Fruit fly (Drosophila melanogaster): ENCODE results near the gene Hel89B.

Hel89B gene

DNA sequence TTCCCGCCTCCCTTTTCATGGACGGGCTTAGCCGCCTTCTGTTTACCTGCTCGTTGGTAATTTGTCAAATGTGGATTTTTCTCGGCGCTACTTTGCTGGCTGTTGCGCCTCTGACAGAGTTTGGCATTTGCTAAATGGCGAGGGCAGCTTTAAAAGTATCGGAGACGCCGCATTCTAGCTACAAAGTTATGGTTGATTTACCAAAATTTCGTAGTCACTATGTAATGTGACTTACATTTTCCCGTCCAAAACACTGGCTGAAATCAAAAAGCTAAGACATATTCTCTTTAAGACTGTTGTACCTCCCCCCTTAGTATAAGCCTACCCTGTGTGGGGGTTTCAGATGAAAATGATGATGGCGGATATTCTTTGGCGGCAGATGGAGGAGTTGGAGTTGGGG is 25.5 kb upstream of the Hel89B start (continued):
- TF ChIP-seq dmrt99B (tag; optimal IDR thresholded peaks at IDR 0.05) (no peak), Med (GFP tag) (no peak), scrt (GFP tag; optimal IDR thresholded peaks at IDR 0.05) (peak; percentile 47), ranshi (GFP tag; IDR thresholded peaks at IDR 0.05) (0 out of 2 replicates have a peak, but pooled peaks have one; percentile 27), CG15073 (GFP tag; optimal IDR thresholded peaks at IDR 0.05) (no peak), odd (GFP tag; optimal IDR thresholded peaks at IDR 0.05) (no peak), vnd (GFP tag; IDR thresholded peaks at IDR 0.05; ENCODE audit: partially characterized antibody) (no peak), hkb (optimal IDR thresholded peaks at IDR 0.05) (peak; percentile 62), hkb (GFP tag; IDR thresholded peaks at IDR 0.05) (no peak), CG6689 (GFP tag; IDR thresholded peaks at IDR 0.05) (no peak), CG2120 (GFP tag; optimal IDR thresholded peaks at IDR 0.05) (peak; percentile 41), CG32532 (GFP tag; IDR thresholded peaks at IDR 0.05) (peak; percentile 18; the same call in 1 of the 2 replicates), Usf (GFP tag; optimal IDR thresholded peaks at IDR 0.05) (no peak), CG14860 (GFP tag; IDR thresholded peaks at IDR 0.05; ENCODE audit: partially characterized antibody) (no peak), mam (GFP tag; optimal IDR thresholded peaks at IDR 0.05) (peak; percentile 1)

- TF ChIP-seq CG15073 (GFP tag; optimal IDR thresholded peaks at IDR 0.05) (no peak), pros (GFP tag; optimal IDR thresholded peaks at IDR 0.05) (no peak), CG11398 (GFP tag; optimal IDR thresholded peaks at IDR 0.05) (no peak), CG8290 (GFP tag; optimal IDR thresholded peaks at IDR 0.05) (no peak), CG8290 (tag; optimal IDR thresholded peaks at IDR 0.05) (no peak), danr (GFP tag; IDR thresholded peaks at IDR 0.05) (no peak), CG7745 (tag; optimal IDR thresholded peaks at IDR 0.05) (no peak), CG30403 (GFP tag; optimal IDR thresholded peaks at IDR 0.05) (no peak), CG30020 (tag; optimal IDR thresholded peaks at IDR 0.05) (no peak), CG10959 (GFP tag; IDR thresholded peaks at IDR 0.05) (no peak), Fer1 (GFP tag; optimal IDR thresholded peaks at IDR 0.05) (no peak), knrl (GFP tag; IDR thresholded peaks at IDR 0.05; ENCODE audit: partially characterized antibody) (no peak), CG17186 (GFP tag; optimal IDR thresholded peaks at IDR 0.05) (no peak), CG17568 (GFP tag; optimal IDR thresholded peaks at IDR 0.05) (no peak), oc (tag; optimal IDR thresholded peaks at IDR 0.05) (no peak)
Measured at dm6 chr3R:15950843-15951242, 22.3 kb upstream of the Hel89B start, which contains the start of the genes CG31088 and CG46383. TSS of gene CG31088 (minus strand) at chr3R:15950943. TSS of gene CG46383 (minus strand) at chr3R:15950943.

- no peak for TF ChIP-seq Blimp-1 (GFP tag; optimal IDR thresholded peaks at IDR 0.05)
- TF ChIP-seq fd3F (GFP tag; optimal IDR thresholded peaks at IDR 0.05) = no peak
- no peak for TF ChIP-seq gt (GFP tag; IDR thresholded peaks at IDR 0.05)
- TF ChIP-seq hb (GFP tag; IDR thresholded peaks at IDR 0.05; ENCODE audit: partially characterized antibody) = no peak
- no peak for TF ChIP-seq btn (GFP tag; optimal IDR thresholded peaks at IDR 0.05)
- no peak for TF ChIP-seq CG4360 (GFP tag; IDR thresholded peaks at IDR 0.05)
- TF ChIP-seq CG18619 (GFP tag; optimal IDR thresholded peaks at IDR 0.05) = no peak
- no peak for TF ChIP-seq Ada2b (GFP tag; IDR thresholded peaks at IDR 0.05)
- no peak for TF ChIP-seq CG17802 (tag; optimal IDR thresholded peaks at IDR 0.05)
- TF ChIP-seq CG32772 (GFP tag; IDR thresholded peaks at IDR 0.05) = no peak
- no peak for TF ChIP-seq CG3847 (GFP tag; IDR thresholded peaks at IDR 0.05)
- peak; percentile 20 for TF ChIP-seq vfl (GFP tag; optimal IDR thresholded peaks at IDR 0.05)
- no peak for TF ChIP-seq Lhr (GFP tag; optimal IDR thresholded peaks at IDR 0.05)
- no peak for TF ChIP-seq Dfd (GFP tag; optimal IDR thresholded peaks at IDR 0.05)
- TF ChIP-seq CG15073 (GFP tag; optimal IDR thresholded peaks at IDR 0.05) = no peak
- TF ChIP-seq CG42726 (GFP tag; IDR thresholded peaks at IDR 0.05; ENCODE audit: partially characterized antibody) = no peak
- no peak for TF ChIP-seq Asciz (GFP tag; optimal IDR thresholded peaks at IDR 0.05)
- no peak for TF ChIP-seq CG8388 (GFP tag; optimal IDR thresholded peaks at IDR 0.05)
- TF ChIP-seq CG3726 (GFP tag; IDR thresholded peaks at IDR 0.05) = no peak
- no peak for TF ChIP-seq Poxn (GFP tag; IDR thresholded peaks at IDR 0.05)
- TF ChIP-seq CG6765 (GFP tag; optimal IDR thresholded peaks at IDR 0.05) = no peak
- TF ChIP-seq wek (GFP tag; optimal IDR thresholded peaks at IDR 0.05) = peak; percentile 98
Measured at dm6 chr3R:15963690-15964281, 9.3 kb upstream of the Hel89B start, which contains the start of the genes CG4287 and CG5516. TSS of gene CG4287 (minus strand) at chr3R:15963867. TSS of gene CG5516 (plus strand) at chr3R:15963884.
